Worm (Caenorhabditis elegans) whole organism, young adult: ENCODE measurements around the gene Y54G2A.10.
A peak's percentile ranks its signal among the peaks of the same experiment; 100 is the strongest.

Experiments
- D2030.7 ChIP-seq: fragments of 200-800 bp; sonication (Bioruptor generic); IDR thresholded peaks from 2 replicates; pipeline ENCODE4 v1.3.6; 2022; ENCODE audit warnings: missing genetic modification reagents, missing genetic modification characterization, missing compliant biosample characterization
- F23B12.7 ChIP-seq: sonication (generic microtip); optimal IDR thresholded peaks from 2 replicates; lab custom pipeline; 2017; ENCODE audit warnings: missing genetic modification characterization, mild to moderate bottlenecking, missing compliant biosample characterization, antibody characterized with exemption, moderate library complexity; ENCODE audit not compliant: insufficient read depth
- bed-2 ChIP-seq: fragments of 200-800 bp; sonication (Bioruptor generic); IDR thresholded peaks from 2 replicates; pipeline ENCODE4 v1.3.6; 2022; ENCODE audit warnings: missing genetic modification reagents, missing genetic modification characterization, missing compliant biosample characterization
- cebp-2 ChIP-seq: fragments of 200-800 bp; sonication (Bioruptor generic); IDR thresholded peaks from 2 replicates; pipeline ENCODE4 v1.3.6; 2022; ENCODE audit warnings: missing genetic modification characterization, missing compliant biosample characterization
- ceh-79 ChIP-seq: sonication (generic microtip); optimal IDR thresholded peaks from 2 replicates; lab custom pipeline; 2017; ENCODE audit warnings: mild to moderate bottlenecking, missing genetic modification characterization, missing compliant biosample characterization
- dox-1 ChIP-seq: fragments of 200-800 bp; sonication (Bioruptor generic); IDR thresholded peaks from 2 replicates; pipeline ENCODE4 v1.3.6; 2022; ENCODE audit warnings: missing genetic modification reagents, missing genetic modification characterization, missing compliant biosample characterization
- efl-1 ChIP-seq: fragments of 150-350 bp; optimal IDR thresholded peaks from 2 replicates; lab custom pipeline; 2014; ENCODE audit warnings: missing biosample characterization, missing genetic modification reagents, missing genetic modification characterization
- lin-35 ChIP-seq, 3 experiments: fragments of 150-350 bp in 2 of 3; sonication (generic microtip) in 1 of 3; optimal IDR thresholded peaks; 2 replicates each; lab custom pipeline; 2014 to 2018; ENCODE audit warnings: missing biosample characterization in 3 of 3, missing genetic modification characterization in 3 of 3, missing genetic modification reagents in 3 of 3
- lsl-1 ChIP-seq: fragments of 200-800 bp; sonication (Bioruptor generic); optimal IDR thresholded peaks from 2 replicates; lab custom pipeline; 2018; ENCODE audit warnings: mild to moderate bottlenecking, missing genetic modification characterization, moderate library complexity, missing compliant biosample characterization
- rcor-1 ChIP-seq: fragments of 200-800 bp; sonication (Bioruptor generic); IDR thresholded peaks from 2 replicates; pipeline ENCODE4 v1.3.6; 2022; ENCODE audit warnings: missing genetic modification reagents, missing genetic modification characterization, missing compliant biosample characterization
- snpc-4 ChIP-seq, 5 experiments: fragments of 150-350 bp in 1 of 5; sonication (generic microtip) in 4 of 5; optimal IDR thresholded peaks; 2 replicates each; lab custom pipeline; 2014 to 2018; ENCODE audit warnings: missing genetic modification characterization in 5 of 5, missing biosample characterization in 3 of 5, antibody characterized with exemption in 2 of 5, mild to moderate bottlenecking in 2 of 5, missing compliant biosample characterization in 2 of 5, missing genotype in 2 of 5, moderate library complexity in 2 of 5, missing genetic modification reagents in 1 of 5
- zfh-2 ChIP-seq: fragments of 200-800 bp; sonication (Bioruptor generic); conservative IDR thresholded peaks from 2 replicates; pipeline ENCODE4 v1.3.6; 2022; ENCODE audit warnings: missing genetic modification reagents, missing genetic modification characterization, missing compliant biosample characterization
- ztf-18 ChIP-seq: sonication (generic microtip); optimal IDR thresholded peaks from 2 replicates; lab custom pipeline; 2016; ENCODE audit warnings: missing genotype, mild to moderate bottlenecking, missing genetic modification characterization, missing compliant biosample characterization
- ztf-22 ChIP-seq: fragments of 200-800 bp; sonication (Bioruptor generic); optimal IDR thresholded peaks from 2 replicates; lab custom pipeline; 2018; ENCODE audit warnings: mild to moderate bottlenecking, missing genetic modification characterization, moderate library complexity, missing compliant biosample characterization
- ztf-3 ChIP-seq: fragments of 200-800 bp; sonication (Bioruptor generic); optimal IDR thresholded peaks from 2 replicates; lab custom pipeline; 2018; ENCODE audit warnings: mild to moderate bottlenecking, missing genetic modification characterization, missing compliant biosample characterization

Y54G2A.10 gene

ce11 chrIV:2849269-2849668 lies 49.8 kb downstream of the Y54G2A.10 start:
- no peak for TF ChIP-seq bed-2 (GFP tag; lab: Robert Waterston, UW)
- TF ChIP-seq efl-1: no peak
- no peak for TF ChIP-seq dox-1 (GFP tag; lab: Robert Waterston, UW)
- TF ChIP-seq D2030.7 (GFP tag; lab: Robert Waterston, UW): no peak
- peak; percentile 64 for TF ChIP-seq zfh-2 (GFP tag; lab: Robert Waterston, UW)
- no peak for TF ChIP-seq snpc-4 (GFP tag; optimal IDR thresholded peaks at IDR 0.05; lab: Kevin White, UChicago)
- TF ChIP-seq snpc-4 (tag; optimal IDR thresholded peaks at IDR 0.05; lab: Kevin White, UChicago): peak in 1 of 4 experiments; percentile 78
- TF ChIP-seq cebp-2: 0 out of 2 replicates have a peak, but pooled peaks have one; percentile 26
- TF ChIP-seq lsl-1 (GFP tag; lab: Kevin White, UChicago): no peak
- no peak for TF ChIP-seq lin-35 (GFP tag; optimal IDR thresholded peaks at IDR 0.05; lab: Kevin White, UChicago)
- TF ChIP-seq ztf-18 (tag; lab: Kevin White, UChicago): no peak
- TF ChIP-seq rcor-1: no peak
- TF ChIP-seq ztf-22 (GFP tag; lab: Kevin White, UChicago): no peak

DNA sequence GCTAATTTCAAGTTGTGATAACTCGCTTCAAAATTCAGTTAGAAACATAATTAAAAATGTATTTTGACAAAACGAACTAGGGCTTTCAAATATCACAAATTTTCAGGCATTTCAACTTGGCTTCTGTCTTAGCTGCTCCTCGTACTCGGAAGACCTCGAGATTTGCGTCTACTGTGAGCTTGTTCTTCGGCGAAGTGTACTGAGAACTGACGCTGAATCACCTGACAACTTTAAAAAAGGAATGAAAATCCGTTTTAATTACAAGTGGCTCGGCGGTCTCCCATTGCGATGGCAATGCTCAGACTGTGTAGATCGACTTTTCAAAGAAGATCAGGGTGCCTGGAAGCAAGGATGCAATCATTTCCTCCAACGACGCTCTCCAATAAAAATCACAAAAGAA lies 51.1 kb downstream of the Y54G2A.10 start, which contains the start of gene clec-85:
Gene clec-85, plus strand, starts transcription at position 301 of the 400 bp plus-strand sequence.
- TF ChIP-seq ceh-79 (tag; lab: Kevin White, UChicago) (no peak), ztf-3 (GFP tag; lab: Kevin White, UChicago) (no peak), F23B12.7 (no peak)
